Fruit fly (Drosophila melanogaster) whole organism, wandering third instar larva: ENCODE measurements around the gene Tim17a2.

ENCODE experiments used
- HLH106 ChIP-seq: fragments of 200-800 bp; optimal IDR thresholded peaks from 3 replicates; lab custom pipeline; 2019; ENCODE audit warnings: missing biosample characterization, mild to moderate bottlenecking, missing genetic modification characterization, moderate library complexity
- N ChIP-seq: fragments of >200 bp; optimal IDR thresholded peaks from 2 replicates; lab custom pipeline; 2018; ENCODE audit warnings: missing biosample characterization, missing external identifiers, missing genetic modification characterization
- OdsH ChIP-seq: fragments of 200-800 bp; sonication (Bioruptor generic); optimal IDR thresholded peaks from 2 replicates; lab custom pipeline; 2016; ENCODE audit warnings: missing biosample characterization, mild to moderate bottlenecking, missing genetic modification characterization
- ey ChIP-seq: fragments of 200-800 bp; sonication (Bioruptor generic); optimal IDR thresholded peaks from 2 replicates; lab custom pipeline; 2016; ENCODE audit warnings: missing biosample characterization, missing genetic modification characterization
- pan ChIP-seq: fragments of >200 bp; optimal IDR thresholded peaks from 2 replicates; lab custom pipeline; 2017
- psq ChIP-seq: fragments of 200-800 bp; sonication (Bioruptor generic); optimal IDR thresholded peaks from 3 replicates; lab custom pipeline; 2017; ENCODE audit warnings: missing biosample characterization, mild to moderate bottlenecking, missing genetic modification characterization, moderate library complexity
- usp ChIP-seq: fragments of >200 bp; optimal IDR thresholded peaks from 2 replicates; lab custom pipeline; 2017; ENCODE audit warnings: missing biosample characterization, missing genetic modification characterization

dm6 chr3R:5299569-5300195 lies 37.2 kb upstream of the Tim17a2 start, which contains the start of gene Tim17b1:
- no peak for TF ChIP-seq pan (lab: Kevin White, UChicago)
- TF ChIP-seq N (GFP tag; lab: Kevin White, UChicago), result no peak
- no peak for TF ChIP-seq ey (GFP tag; lab: Kevin White, UChicago)
- no peak for TF ChIP-seq HLH106
- TF ChIP-seq usp (GFP tag; lab: Kevin White, UChicago), result no peak
- TF ChIP-seq OdsH (GFP tag; lab: Kevin White, UChicago), result no peak
- TF ChIP-seq psq (GFP tag; lab: Kevin White, UChicago), result no peak
